Fruit fly (Drosophila melanogaster) whole organism, prepupa: Measurements from ENCODE around the gene Ir94b.

ENCODE experiments used
- CG10631 ChIP-seq: fragments of 200-800 bp; sonication (Bioruptor generic); optimal IDR thresholded peaks from 2 replicates; lab custom pipeline; 2016; ENCODE audit warnings: missing biosample characterization, missing genetic modification characterization
- CG10669 ChIP-seq: fragments of 200-800 bp; sonication (Bioruptor generic); optimal IDR thresholded peaks from 3 replicates; lab custom pipeline; 2018; ENCODE audit warnings: missing biosample characterization, mild to moderate bottlenecking, missing genetic modification characterization, moderate library complexity
- CG15336 ChIP-seq: fragments of 200-800 bp; sonication (Bioruptor generic); IDR thresholded peaks from 2 replicates; pipeline ENCODE4 v1.3.6; 2022; ENCODE audit warnings: missing biosample characterization, missing genetic modification characterization
- CG1621 ChIP-seq: fragments of 200-800 bp; sonication (Bioruptor generic); optimal IDR thresholded peaks from 3 replicates; lab custom pipeline; 2018; ENCODE audit warnings: missing biosample characterization, mild to moderate bottlenecking, missing genetic modification characterization
- CG32006 ChIP-seq: fragments of 200-800 bp; sonication (Bioruptor generic); optimal IDR thresholded peaks from 3 replicates; lab custom pipeline; 2017; ENCODE audit warnings: missing biosample characterization, mild to moderate bottlenecking, missing genetic modification characterization
- CG3919 ChIP-seq: fragments of 200-800 bp; sonication (Bioruptor generic); optimal IDR thresholded peaks from 3 replicates; lab custom pipeline; 2016; ENCODE audit warnings: missing biosample characterization, missing genetic modification characterization
- CG6163 ChIP-seq: fragments of 200-800 bp; sonication (Bioruptor generic); IDR thresholded peaks from 3 replicates; pipeline ENCODE4 v1.3.6; 2022; ENCODE audit warnings: missing biosample characterization, missing genetic modification characterization
- CG6792 ChIP-seq: fragments of 200-800 bp; sonication (Bioruptor generic); optimal IDR thresholded peaks from 3 replicates; lab custom pipeline; 2016; ENCODE audit warnings: missing biosample characterization, missing genetic modification characterization
- CG8119 ChIP-seq: fragments of 200-800 bp; sonication (Bioruptor generic); IDR thresholded peaks from 3 replicates; pipeline ENCODE4 v1.3.6; 2022; ENCODE audit warnings: missing biosample characterization, missing genetic modification characterization
- CG8319 ChIP-seq: fragments of 200-800 bp; sonication (Bioruptor generic); optimal IDR thresholded peaks from 3 replicates; lab custom pipeline; 2016; ENCODE audit warnings: missing biosample characterization, missing genetic modification characterization
- CG8632 ChIP-seq: fragments of 200-800 bp; sonication (Bioruptor generic); optimal IDR thresholded peaks from 3 replicates; lab custom pipeline; 2016; ENCODE audit warnings: missing biosample characterization, missing genetic modification characterization
- CG9139 ChIP-seq: fragments of 200-800 bp; sonication (Bioruptor generic); optimal IDR thresholded peaks from 3 replicates; lab custom pipeline; 2017; ENCODE audit warnings: missing biosample characterization, mild to moderate bottlenecking, missing genetic modification characterization
- Eip78C ChIP-seq: fragments of 200-800 bp; sonication (Bioruptor generic); peaks from one replicate; lab custom pipeline; 2016; ENCODE audit warnings: missing biosample characterization, missing genetic modification characterization
- Eip93F ChIP-seq: fragments of 200-800 bp; sonication (Bioruptor generic); optimal IDR thresholded peaks from 2 replicates; lab custom pipeline; 2016; ENCODE audit warnings: missing biosample characterization, mild to moderate bottlenecking, missing genetic modification characterization
- Ets21C ChIP-seq: fragments of 200-800 bp; sonication (Bioruptor generic); optimal IDR thresholded peaks from 3 replicates; lab custom pipeline; 2016; ENCODE audit warnings: missing biosample characterization, missing genetic modification characterization
- Ets96B ChIP-seq: fragments of 200-800 bp; optimal IDR thresholded peaks from 2 replicates; lab custom pipeline; 2019; ENCODE audit warnings: missing biosample characterization, mild to moderate bottlenecking, missing genetic modification characterization, moderate library complexity
- Gug ChIP-seq: fragments of 200-800 bp; sonication (Bioruptor generic); IDR thresholded peaks from 2 replicates; pipeline ENCODE4 v1.3.6; 2022; ENCODE audit warnings: missing biosample characterization, missing genetic modification characterization
- Hr38 ChIP-seq: sonication (Bioruptor generic); optimal IDR thresholded peaks from 2 replicates; lab custom pipeline; 2016; ENCODE audit warnings: missing biosample characterization, missing genetic modification characterization
- Hr39 ChIP-seq: fragments of 200-800 bp; sonication (Bioruptor generic); optimal IDR thresholded peaks from 2 replicates; lab custom pipeline; 2016; ENCODE audit warnings: missing biosample characterization, missing genetic modification characterization
- Lpt ChIP-seq: fragments of 200-800 bp; sonication (Bioruptor generic); optimal IDR thresholded peaks from 3 replicates; lab custom pipeline; 2016; ENCODE audit warnings: missing biosample characterization, missing genetic modification characterization
- Met ChIP-seq: fragments of 200-800 bp; sonication (Bioruptor generic); optimal IDR thresholded peaks from 3 replicates; lab custom pipeline; 2016; ENCODE audit warnings: missing biosample characterization, missing genetic modification characterization
- Smox ChIP-seq: fragments of 200-800 bp; sonication (Bioruptor generic); optimal IDR thresholded peaks from 3 replicates; lab custom pipeline; 2016; ENCODE audit warnings: missing biosample characterization, missing genetic modification characterization
- acj6 ChIP-seq: fragments of 200-800 bp; sonication (Bioruptor generic); optimal IDR thresholded peaks from 3 replicates; lab custom pipeline; 2016; ENCODE audit warnings: missing biosample characterization, missing genetic modification characterization
- cyc ChIP-seq: fragments of 200-800 bp; sonication (Bioruptor generic); optimal IDR thresholded peaks from 3 replicates; lab custom pipeline; 2016; ENCODE audit warnings: missing biosample characterization, missing genetic modification characterization
- dsx ChIP-seq: fragments of 200-800 bp; optimal IDR thresholded peaks from 3 replicates; lab custom pipeline; 2019; ENCODE audit warnings: missing biosample characterization, mild to moderate bottlenecking, missing genetic modification characterization, moderate library complexity; ENCODE audit not compliant: poor library complexity, severe bottlenecking
- eg ChIP-seq: fragments of 200-800 bp; sonication (Bioruptor generic); IDR thresholded peaks from 3 replicates; pipeline ENCODE4 v1.3.6; 2022; ENCODE audit warnings: missing biosample characterization, missing genetic modification characterization
- fd59A ChIP-seq: fragments of 200-800 bp; sonication (Bioruptor generic); optimal IDR thresholded peaks from 2 replicates; lab custom pipeline; 2017; ENCODE audit warnings: missing biosample characterization, mild to moderate bottlenecking, missing genetic modification characterization, missing genetic modification reagents
- net ChIP-seq: fragments of 200-800 bp; sonication (Bioruptor generic); optimal IDR thresholded peaks from 3 replicates; lab custom pipeline; 2016; ENCODE audit warnings: missing biosample characterization, missing genetic modification characterization
- spab ChIP-seq: fragments of 200-800 bp; sonication (Bioruptor generic); optimal IDR thresholded peaks from 2 replicates; lab custom pipeline; 2017; ENCODE audit warnings: missing biosample characterization, mild to moderate bottlenecking, missing genetic modification characterization, missing genetic modification reagents
- ss ChIP-seq, 2 experiments: fragments of 200-800 bp; sonication (Bioruptor generic); optimal IDR thresholded peaks; 2 replicates in 1 of 2; 3 replicates in 1 of 2; lab custom pipeline; 2017 to 2018; ENCODE audit warnings: mild to moderate bottlenecking in 2 of 2, missing biosample characterization in 2 of 2, missing genetic modification characterization in 2 of 2, moderate library complexity in 1 of 2
- svp ChIP-seq: fragments of 200-800 bp; sonication (Bioruptor generic); peaks from one replicate; lab custom pipeline; 2016; ENCODE audit warnings: missing biosample characterization, missing genetic modification characterization
- vri ChIP-seq: fragments of 200-800 bp; sonication (Bioruptor generic); optimal IDR thresholded peaks from 3 replicates; lab custom pipeline; 2016; ENCODE audit warnings: missing biosample characterization, mild to moderate bottlenecking, missing genetic modification characterization

Ir94b gene

DNA sequence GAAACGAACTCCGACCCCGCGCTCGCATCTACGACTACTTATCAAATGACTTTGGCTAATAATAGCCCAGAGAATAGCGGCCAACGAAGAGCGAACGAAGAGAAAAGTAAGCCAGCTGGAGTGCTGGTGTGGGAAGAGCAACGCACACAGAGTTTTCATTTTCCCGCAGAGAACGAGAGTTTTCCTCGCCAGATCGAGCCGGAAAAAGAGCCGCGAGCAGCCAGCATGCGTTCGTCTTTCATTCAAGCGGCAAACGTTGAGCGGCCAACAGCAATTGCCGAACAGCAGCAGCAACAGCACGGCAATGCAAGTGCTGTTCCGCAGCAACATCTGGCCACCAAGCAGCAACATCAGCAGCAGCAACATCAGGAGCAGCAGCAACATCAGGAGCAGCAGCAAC is 7.8 kb upstream of the Ir94b start:
- no peak for TF ChIP-seq Ets21C (GFP tag; lab: Kevin White, UChicago)
- TF ChIP-seq Eip93F (GFP tag; lab: Kevin White, UChicago), result no peak
- TF ChIP-seq CG8632 (GFP tag; lab: Kevin White, UChicago), result no peak
- no peak for TF ChIP-seq CG9139
- TF ChIP-seq Eip78C, result peak; percentile 27
- TF ChIP-seq CG6163 (GFP tag; lab: Robert Waterston, UW), result no peak
- no peak for TF ChIP-seq cyc (GFP tag; lab: Kevin White, UChicago)
- TF ChIP-seq CG32006 (GFP tag; lab: Kevin White, UChicago), result no peak
- TF ChIP-seq CG6792 (GFP tag; lab: Kevin White, UChicago), result no peak
- no peak for TF ChIP-seq fd59A (GFP tag; lab: Kevin White, UChicago)
- TF ChIP-seq Ets96B (tag; lab: Kevin White, UChicago), result no peak
- TF ChIP-seq svp (GFP tag; lab: Kevin White, UChicago), result no peak
- peak; percentile 40 for TF ChIP-seq CG3919 (GFP tag; lab: Kevin White, UChicago)
- peak; percentile 21; the same call in 1 of the 3 replicates for TF ChIP-seq CG8119 (GFP tag; lab: Robert Waterston, UW)
- TF ChIP-seq dsx, result no peak
- TF ChIP-seq eg (GFP tag; lab: Robert Waterston, UW), result 0 out of 3 replicates have a peak, but pooled peaks have one; percentile 12
- peak; percentile 2 for TF ChIP-seq Lpt
- TF ChIP-seq CG8319 (GFP tag; lab: Kevin White, UChicago), result no peak
- no peak for TF ChIP-seq Smox (GFP tag; lab: Kevin White, UChicago)
- TF ChIP-seq CG1621 (tag; lab: Kevin White, UChicago), result no peak
- TF ChIP-seq ss (GFP tag; optimal IDR thresholded peaks at IDR 0.05; lab: Kevin White, UChicago), result no peak
- TF ChIP-seq, all 60 proteins: peak for 5

DNA sequence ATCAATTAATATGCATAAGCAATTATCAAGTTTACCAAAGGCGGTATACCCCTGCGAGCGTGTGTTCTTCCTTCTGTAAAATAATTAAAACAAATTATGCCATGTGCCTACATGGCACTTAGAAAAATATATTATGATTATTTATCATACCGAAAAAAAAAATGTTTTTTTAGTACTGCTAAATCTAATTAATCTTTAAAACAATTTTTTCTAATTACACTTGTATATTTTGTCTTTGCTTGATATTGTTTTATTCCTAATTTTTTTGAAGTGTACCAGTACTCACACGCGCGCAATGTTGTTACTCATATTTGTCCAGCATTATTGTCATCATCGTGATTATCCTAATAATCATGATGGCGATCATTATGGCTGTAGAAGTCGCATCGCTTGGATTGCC is 6.3 kb upstream of the Ir94b start:
- TF ChIP-seq CG32006 (GFP tag; lab: Kevin White, UChicago) (peak; percentile 28), CG8119 (GFP tag; lab: Robert Waterston, UW) (peak; percentile 42; the same call in 2 of the 3 replicates), eg (GFP tag; lab: Robert Waterston, UW) (peak; percentile 46; the same call in 1 of the 3 replicates), acj6 (GFP tag; lab: Kevin White, UChicago) (no peak), Met (GFP tag; lab: Kevin White, UChicago) (no peak), CG15336 (peak; percentile 50)
- TF ChIP-seq, all 60 proteins: peak for 4

DNA sequence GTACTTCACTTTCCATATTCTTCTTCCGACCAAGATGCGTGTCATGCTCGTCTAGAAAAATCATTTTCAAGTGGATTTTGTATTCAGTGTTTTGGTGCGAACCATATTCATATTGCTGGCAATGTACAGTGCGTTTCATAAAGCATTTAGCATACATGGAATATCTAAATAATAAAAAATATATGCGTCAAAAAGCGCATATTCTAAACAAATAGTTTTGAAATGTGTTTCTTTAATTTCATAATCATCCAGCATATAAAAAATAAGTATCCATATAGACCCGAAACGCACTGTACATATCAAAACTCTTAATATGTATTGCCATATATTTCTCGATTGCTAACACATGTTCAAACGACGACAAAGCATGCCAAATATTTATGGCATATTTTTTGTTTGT is 4.2 kb upstream of the Ir94b start:
- TF ChIP-seq svp (GFP tag; lab: Kevin White, UChicago), result no peak
- no peak for TF ChIP-seq ss (GFP tag; optimal IDR thresholded peaks at IDR 0.05; lab: Kevin White, UChicago)
- no peak for TF ChIP-seq CG8319 (GFP tag; lab: Kevin White, UChicago)
- no peak for TF ChIP-seq vri (GFP tag; lab: Kevin White, UChicago)
- TF ChIP-seq Eip78C, result no peak
- no peak for TF ChIP-seq CG32006 (GFP tag; lab: Kevin White, UChicago)
- no peak for TF ChIP-seq dsx
- TF ChIP-seq spab (GFP tag; lab: Kevin White, UChicago), result no peak
- no peak for TF ChIP-seq CG10631
- no peak for TF ChIP-seq Smox (GFP tag; lab: Kevin White, UChicago)
- no peak for TF ChIP-seq Hr38 (GFP tag; lab: Kevin White, UChicago)

DNA sequence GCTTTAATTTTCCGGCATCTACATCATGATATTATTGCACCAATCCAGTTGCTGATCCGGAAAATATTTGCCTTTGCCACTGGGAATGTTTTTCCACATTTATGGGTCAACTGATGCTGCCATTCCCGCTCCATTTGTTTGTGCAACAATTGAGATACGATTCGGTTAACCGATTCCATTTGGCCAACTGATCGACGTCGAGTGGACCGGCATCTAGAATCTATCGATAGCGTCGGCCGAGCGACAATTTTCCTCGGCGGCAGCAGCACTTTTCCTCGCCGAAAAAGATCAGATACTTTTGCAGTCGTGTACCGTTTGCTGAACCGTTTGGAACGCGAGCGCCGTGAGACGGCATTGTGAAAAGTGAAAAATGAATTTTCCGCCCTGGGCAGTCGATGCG is 2.7 kb upstream of the Ir94b start, which contains the start of gene CG42390:
TSS of gene CG42390 (plus strand) at position 301 of the 400 bp plus-strand sequence.
- TF ChIP-seq Eip93F (GFP tag; lab: Kevin White, UChicago) (no peak), svp (GFP tag; lab: Kevin White, UChicago) (no peak), spab (GFP tag; lab: Kevin White, UChicago) (no peak), net (GFP tag; lab: Kevin White, UChicago) (no peak)

DNA sequence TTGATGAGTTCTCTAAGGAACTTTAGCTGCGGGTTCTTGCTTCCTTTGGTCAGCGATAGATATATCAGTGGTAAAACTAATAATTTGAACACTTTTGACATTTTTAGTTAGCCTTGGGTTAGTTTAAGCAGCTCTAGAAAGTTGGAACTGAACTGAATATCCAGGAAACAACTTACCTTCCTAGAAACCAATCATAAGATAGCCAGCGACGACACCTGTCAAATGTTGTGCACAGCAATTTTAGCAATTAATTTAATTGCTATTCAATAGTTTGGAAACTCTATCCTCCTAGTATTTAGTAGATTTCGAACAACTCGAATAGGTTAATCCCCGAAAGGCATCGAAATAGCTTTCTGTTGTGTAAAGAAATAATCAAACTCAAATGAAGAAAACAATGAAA is 2.3 kb upstream of the Ir94b start, which contains the start of gene Ir94c:
TSS of gene Ir94c (minus strand) at position 101 of the 400 bp plus-strand sequence.
- TF ChIP-seq Eip93F (GFP tag; lab: Kevin White, UChicago), result no peak
- TF ChIP-seq CG10669 (GFP tag; lab: Kevin White, UChicago), result no peak
- no peak for TF ChIP-seq Gug (GFP tag; lab: Robert Waterston, UW)
- no peak for TF ChIP-seq Hr39 (GFP tag; lab: Kevin White, UChicago)
- no peak for TF ChIP-seq vri (GFP tag; lab: Kevin White, UChicago)
- TF ChIP-seq, all 60 proteins: peak for 0
